Fruit fly (Drosophila melanogaster) whole organism, embryonic: ENCODE measurements around the gene CG10286.

Experiments
- CG10654 ChIP-seq: fragments of 200-800 bp; sonication (Bioruptor generic); optimal IDR thresholded peaks from 2 replicates; lab custom pipeline; 2016; ENCODE audit warnings: missing biosample characterization, missing genetic modification characterization
- CG10979 ChIP-seq: fragments of 200-800 bp; sonication (Bioruptor generic); optimal IDR thresholded peaks from 2 replicates; lab custom pipeline; 2018; ENCODE audit warnings: missing biosample characterization, mild to moderate bottlenecking, missing genetic modification characterization, moderate library complexity
- CG11456 ChIP-seq: fragments of 200-800 bp; sonication (Bioruptor generic); IDR thresholded peaks from 3 replicates; pipeline ENCODE4 v1.3.6; 2022; ENCODE audit warnings: missing biosample characterization, missing genetic modification characterization
- CG14441 ChIP-seq: fragments of 200-800 bp; sonication (Bioruptor generic); IDR thresholded peaks from 2 replicates; pipeline ENCODE4 v1.3.6; 2022; ENCODE audit warnings: missing biosample characterization, missing genetic modification characterization
- CG14860 ChIP-seq: fragments of 200-800 bp; sonication (Bioruptor generic); IDR thresholded peaks from 3 replicates; pipeline ENCODE4 v1.3.6; 2022; ENCODE audit warnings: missing biosample characterization, missing genetic modification characterization; ENCODE audit not compliant: partially characterized antibody
- CG15011 ChIP-seq: fragments of 200-800 bp; sonication (Bioruptor generic); optimal IDR thresholded peaks from 3 replicates; lab custom pipeline; 2018; ENCODE audit warnings: missing biosample characterization, mild to moderate bottlenecking, missing genetic modification characterization
- CG1529 ChIP-seq: fragments of 200-800 bp; sonication (Bioruptor generic); optimal IDR thresholded peaks from 3 replicates; lab custom pipeline; 2018; ENCODE audit warnings: missing biosample characterization, missing genetic modification characterization
- CG15479 ChIP-seq: fragments of 200-800 bp; sonication (Bioruptor generic); optimal IDR thresholded peaks from 3 replicates; lab custom pipeline; 2019; ENCODE audit warnings: missing biosample characterization, mild to moderate bottlenecking, missing genetic modification characterization, moderate library complexity
- CG17385 ChIP-seq: fragments of 200-800 bp; sonication (Bioruptor generic); optimal IDR thresholded peaks from 3 replicates; lab custom pipeline; 2018; ENCODE audit warnings: missing biosample characterization, mild to moderate bottlenecking, missing genetic modification characterization
- CG18764 ChIP-seq: fragments of 200-800 bp; sonication (Bioruptor generic); optimal IDR thresholded peaks from 3 replicates; lab custom pipeline; 2016; ENCODE audit warnings: missing biosample characterization, missing genetic modification characterization
- CG2129 ChIP-seq: fragments of 200-800 bp; sonication (Bioruptor generic); IDR thresholded peaks from 2 replicates; pipeline ENCODE4 v1.3.6; 2022; ENCODE audit warnings: missing biosample characterization, missing genetic modification characterization; ENCODE audit not compliant: partially characterized antibody
- CG2199 ChIP-seq: fragments of 200-800 bp; sonication (Bioruptor generic); IDR thresholded peaks from 3 replicates; pipeline ENCODE4 v1.3.6; 2022; ENCODE audit warnings: missing biosample characterization, missing genetic modification characterization
- CG2678 ChIP-seq: fragments of 200-800 bp; sonication (Bioruptor generic); optimal IDR thresholded peaks from 3 replicates; lab custom pipeline; 2019; ENCODE audit warnings: missing biosample characterization, mild to moderate bottlenecking, missing genetic modification characterization, moderate library complexity
- CG30020 ChIP-seq: fragments of 200-800 bp; optimal IDR thresholded peaks from 2 replicates; lab custom pipeline; 2019; ENCODE audit warnings: missing biosample characterization, mild to moderate bottlenecking, missing genetic modification characterization, moderate library complexity
- CG31224 ChIP-seq: fragments of 200-800 bp; sonication (Bioruptor generic); IDR thresholded peaks from 2 replicates; pipeline ENCODE4 v1.3.6; 2022; ENCODE audit warnings: missing biosample characterization, missing genetic modification characterization
- CG3163 ChIP-seq: fragments of 200-800 bp; sonication (Bioruptor generic); optimal IDR thresholded peaks from 3 replicates; lab custom pipeline; 2016; ENCODE audit warnings: missing biosample characterization, missing genetic modification characterization
- CG3407 ChIP-seq: fragments of 200-800 bp; sonication (Bioruptor generic); optimal IDR thresholded peaks from 2 replicates; lab custom pipeline; 2018; ENCODE audit warnings: missing biosample characterization, mild to moderate bottlenecking, missing genetic modification characterization
- CG34376 ChIP-seq: fragments of 200-800 bp; sonication (Bioruptor generic); optimal IDR thresholded peaks from 2 replicates; lab custom pipeline; 2018; ENCODE audit warnings: missing biosample characterization, mild to moderate bottlenecking, missing genetic modification characterization
- CG43689 ChIP-seq: fragments of 200-800 bp; sonication (Bioruptor generic); IDR thresholded peaks from 2 replicates; pipeline ENCODE4 v1.3.6; 2022; ENCODE audit warnings: missing biosample characterization, missing genetic modification characterization
- CG4424 ChIP-seq: fragments of 200-800 bp; sonication (Bioruptor generic); optimal IDR thresholded peaks from 3 replicates; lab custom pipeline; 2016; ENCODE audit warnings: missing biosample characterization, missing genetic modification characterization
- CG4707 ChIP-seq: fragments of 200-800 bp; sonication (Bioruptor generic); optimal IDR thresholded peaks from 2 replicates; lab custom pipeline; 2018; ENCODE audit warnings: missing biosample characterization, mild to moderate bottlenecking, missing genetic modification characterization, moderate library complexity
- CG6654 ChIP-seq: fragments of 200-800 bp; sonication (Bioruptor generic); optimal IDR thresholded peaks from 2 replicates; lab custom pipeline; 2017; ENCODE audit warnings: missing biosample characterization, mild to moderate bottlenecking, missing genetic modification characterization
- CG7745 ChIP-seq: fragments of 200-800 bp; sonication (Bioruptor generic); optimal IDR thresholded peaks from 2 replicates; lab custom pipeline; 2018; ENCODE audit warnings: missing biosample characterization, mild to moderate bottlenecking, missing genetic modification characterization, moderate library complexity
- Dp ChIP-seq: fragments of 200-800 bp; sonication (Bioruptor generic); optimal IDR thresholded peaks from 2 replicates; lab custom pipeline; 2018; ENCODE audit warnings: missing biosample characterization, mild to moderate bottlenecking, missing genetic modification characterization, moderate library complexity
- H2.0 ChIP-seq: fragments of 200-800 bp; sonication (Bioruptor generic); IDR thresholded peaks from 2 replicates; pipeline ENCODE4 v1.3.6; 2022; ENCODE audit warnings: missing biosample characterization, missing genetic modification characterization
- HLH3B ChIP-seq: fragments of 200-800 bp; sonication (Bioruptor generic); IDR thresholded peaks from 2 replicates; pipeline ENCODE4 v1.3.6; 2022; ENCODE audit warnings: missing biosample characterization, missing genetic modification characterization
- Lhr ChIP-seq: fragments of 200-800 bp; sonication (Bioruptor generic); optimal IDR thresholded peaks from 3 replicates; lab custom pipeline; 2017; ENCODE audit warnings: mild to moderate bottlenecking, missing biosample characterization, missing genetic modification reagents, missing genetic modification characterization
- Max ChIP-seq: fragments of 200-800 bp; sonication (Bioruptor generic); optimal IDR thresholded peaks from 2 replicates; lab custom pipeline; 2016; ENCODE audit warnings: missing biosample characterization, mild to moderate bottlenecking, missing genetic modification characterization
- Ravus ChIP-seq: fragments of 200-800 bp; sonication (Bioruptor generic); IDR thresholded peaks from 2 replicates; pipeline ENCODE4 v1.3.6; 2022; ENCODE audit warnings: missing biosample characterization, missing genetic modification characterization
- Stat92E ChIP-seq, 3 experiments: fragments of >200 bp in 2 of 3; fragments of 200-800 bp in 1 of 3; sonication (Bioruptor generic) in 1 of 3; optimal IDR thresholded peaks; 2 replicates each; lab custom pipeline; 2017 to 2019; ENCODE audit warnings: missing biosample characterization in 3 of 3, missing genetic modification characterization in 3 of 3, mild to moderate bottlenecking in 1 of 3, moderate library complexity in 1 of 3
- aop ChIP-seq: fragments of 200-800 bp; sonication (Bioruptor generic); IDR thresholded peaks from 2 replicates; pipeline ENCODE4 v1.3.6; 2022; ENCODE audit warnings: missing biosample characterization, missing genetic modification characterization
- ara ChIP-seq: fragments of 200-800 bp; sonication (Bioruptor generic); IDR thresholded peaks from 2 replicates; pipeline ENCODE4 v1.3.6; 2022; ENCODE audit warnings: missing biosample characterization, missing genetic modification characterization
- bigmax ChIP-seq: fragments of 200-800 bp; sonication (Bioruptor generic); optimal IDR thresholded peaks from 2 replicates; lab custom pipeline; 2018; ENCODE audit warnings: missing biosample characterization, mild to moderate bottlenecking, missing genetic modification characterization
- bsh ChIP-seq, 2 experiments: fragments of 200-800 bp; sonication (Bioruptor generic); optimal IDR thresholded peaks; 2 replicates each; lab custom pipeline; 2017 to 2018; ENCODE audit warnings: mild to moderate bottlenecking in 2 of 2, missing biosample characterization in 2 of 2, missing genetic modification characterization in 2 of 2, moderate library complexity in 1 of 2
- cg ChIP-seq: fragments of 200-800 bp; sonication (Bioruptor generic); optimal IDR thresholded peaks from 3 replicates; lab custom pipeline; 2019; ENCODE audit warnings: missing biosample characterization, mild to moderate bottlenecking, missing genetic modification characterization, moderate library complexity
- dan ChIP-seq: fragments of 200-800 bp; sonication (Bioruptor generic); IDR thresholded peaks from 2 replicates; pipeline ENCODE4 v1.3.6; 2022; ENCODE audit warnings: missing biosample characterization, missing genetic modification characterization
- ind ChIP-seq: fragments of 200-800 bp; sonication (Bioruptor generic); optimal IDR thresholded peaks from 3 replicates; lab custom pipeline; 2016; ENCODE audit warnings: missing biosample characterization, missing genetic modification characterization
- lov ChIP-seq, 2 experiments: fragments of 200-800 bp in 1 of 2; fragments of >200 bp in 1 of 2; sonication (Bioruptor generic) in 1 of 2; IDR thresholded peaks in 1 of 2; optimal IDR thresholded peaks in 1 of 2; 2 replicates in 1 of 2; 3 replicates in 1 of 2; pipeline versions ENCODE4 v1.3.6 to Lab custom; 2017 to 2022; ENCODE audit warnings: missing biosample characterization in 1 of 2, missing genetic modification characterization in 1 of 2
- pan ChIP-seq, 4 experiments: fragments of >200 bp in 3 of 4; fragments of 200-800 bp in 1 of 4; sonication (Bioruptor generic) in 1 of 4; optimal IDR thresholded peaks in 3 of 4; IDR thresholded peaks in 1 of 4; 2 replicates each; pipeline versions ENCODE4 v1.3.6 to Lab custom; 2017 to 2022; ENCODE audit warnings: missing biosample characterization in 2 of 4, missing genetic modification characterization in 2 of 4, mixed read lengths in 1 of 4
- pita ChIP-seq: fragments of 200-800 bp; sonication (Bioruptor generic); optimal IDR thresholded peaks from 2 replicates; lab custom pipeline; 2017; ENCODE audit warnings: missing biosample characterization, mild to moderate bottlenecking, missing genetic modification characterization
- psq ChIP-seq: fragments of 200-800 bp; sonication (Bioruptor generic); optimal IDR thresholded peaks from 2 replicates; lab custom pipeline; 2017; ENCODE audit warnings: missing biosample characterization, missing genetic modification characterization
- ro ChIP-seq: fragments of 200-800 bp; sonication (Bioruptor generic); IDR thresholded peaks from 2 replicates; pipeline ENCODE4 v1.3.6; 2022; ENCODE audit warnings: missing biosample characterization, missing genetic modification characterization
- sd ChIP-seq: fragments of 200-800 bp; sonication (Bioruptor generic); optimal IDR thresholded peaks from 3 replicates; lab custom pipeline; 2018; ENCODE audit warnings: missing biosample characterization, mild to moderate bottlenecking, missing genetic modification characterization, moderate library complexity
- so ChIP-seq: fragments of 200-800 bp; sonication (Bioruptor generic); IDR thresholded peaks from 3 replicates; pipeline ENCODE4 v1.3.6; 2022; ENCODE audit warnings: missing biosample characterization, missing genetic modification characterization
- tgo ChIP-seq: fragments of 200-800 bp; sonication (Bioruptor generic); IDR thresholded peaks from 3 replicates; pipeline ENCODE4 v1.3.6; 2022; ENCODE audit warnings: missing biosample characterization, missing genetic modification characterization
- tin ChIP-seq: fragments of 200-800 bp; sonication (Bioruptor generic); optimal IDR thresholded peaks from 3 replicates; lab custom pipeline; 2016; ENCODE audit warnings: missing biosample characterization, missing genetic modification characterization
- tll ChIP-seq, 2 experiments: fragments of 200-800 bp in 1 of 2; fragments of >200 bp in 1 of 2; sonication (Bioruptor generic) in 1 of 2; optimal IDR thresholded peaks; 2 replicates each; lab custom pipeline; 2017 to 2019; ENCODE audit warnings: missing biosample characterization in 2 of 2, missing genetic modification characterization in 2 of 2, mild to moderate bottlenecking in 1 of 2, moderate library complexity in 1 of 2
- trem ChIP-seq: fragments of 200-800 bp; optimal IDR thresholded peaks from 3 replicates; lab custom pipeline; 2019; ENCODE audit warnings: missing biosample characterization, mild to moderate bottlenecking, missing genetic modification characterization, moderate library complexity
- twi ChIP-seq: fragments of 200-800 bp; optimal IDR thresholded peaks from 2 replicates; lab custom pipeline; 2019; ENCODE audit warnings: missing biosample characterization, mild to moderate bottlenecking, missing genetic modification characterization, moderate library complexity
- zf30C ChIP-seq: fragments of 200-800 bp; sonication (Bioruptor generic); optimal IDR thresholded peaks from 3 replicates; lab custom pipeline; 2018; ENCODE audit warnings: missing biosample characterization, mild to moderate bottlenecking, missing genetic modification characterization

Gene CG10286

DNA sequence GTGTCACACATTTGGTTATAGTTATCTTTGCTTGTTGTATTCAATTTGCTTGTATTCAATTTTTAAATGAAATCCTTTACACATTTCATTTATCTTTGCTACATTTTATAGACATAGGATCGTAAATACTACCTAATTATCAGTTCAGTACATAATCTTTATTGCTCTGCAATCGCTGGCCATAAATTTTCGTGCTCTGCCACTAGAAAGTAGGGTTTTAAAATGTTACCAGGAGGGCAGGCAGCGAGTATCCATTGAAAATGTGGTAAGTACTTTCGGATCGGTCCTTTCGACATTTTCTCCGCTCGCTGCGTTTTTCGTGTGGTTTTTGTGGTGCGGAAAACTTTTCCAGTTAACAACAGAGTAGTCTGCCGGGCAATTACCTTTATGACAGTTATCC, 30.5 kb downstream of the CG10286 start:
- no peak for TF ChIP-seq CG6654 (GFP tag; lab: Kevin White, UChicago)
- TF ChIP-seq so (GFP tag; lab: Robert Waterston, UW) = no peak
- TF ChIP-seq psq (GFP tag; lab: Kevin White, UChicago) = no peak
- peak; percentile 53 for TF ChIP-seq CG15479
- TF ChIP-seq zf30C (GFP tag; lab: Kevin White, UChicago) = no peak
- TF ChIP-seq CG11456 = no peak
- peak; percentile 78; the same call in 1 of the 3 replicates for TF ChIP-seq CG2199 (GFP tag; lab: Robert Waterston, UW)
- TF ChIP-seq Max = no peak
- no peak for TF ChIP-seq pita
- no peak for TF ChIP-seq dan (GFP tag; lab: Robert Waterston, UW)
- TF ChIP-seq bigmax (GFP tag; lab: Kevin White, UChicago) = no peak
- TF ChIP-seq CG7745 (tag; lab: Kevin White, UChicago) = no peak
- no peak for TF ChIP-seq CG43689 (GFP tag; lab: Robert Waterston, UW)
- TF ChIP-seq twi (tag; lab: Kevin White, UChicago) = no peak
- no peak for TF ChIP-seq aop
- TF ChIP-seq CG10979 (tag; lab: Kevin White, UChicago) = no peak
- TF ChIP-seq tll (GFP tag; optimal IDR thresholded peaks at IDR 0.05; lab: Kevin White, UChicago) = no peak
- no peak for TF ChIP-seq ind
- TF ChIP-seq CG34376 (GFP tag; lab: Kevin White, UChicago) = peak; percentile 28
- TF ChIP-seq CG1529 = no peak
- TF ChIP-seq CG17385 = no peak
- no peak for TF ChIP-seq Lhr (GFP tag; lab: Kevin White, UChicago)
- TF ChIP-seq CG4424 (GFP tag; lab: Kevin White, UChicago) = no peak
- no peak for TF ChIP-seq CG2129
- TF ChIP-seq Ravus (GFP tag; lab: Robert Waterston, UW) = no peak
- no peak for TF ChIP-seq CG10654 (GFP tag; lab: Kevin White, UChicago)
- TF ChIP-seq sd (tag; lab: Kevin White, UChicago) = peak; percentile 46
- no peak for TF ChIP-seq cg (GFP tag; lab: Kevin White, UChicago)
- no peak for TF ChIP-seq tgo (GFP tag; lab: Robert Waterston, UW)
- TF ChIP-seq CG14860 (GFP tag; lab: Robert Waterston, UW) = no peak
- no peak for TF ChIP-seq CG3163 (GFP tag; lab: Kevin White, UChicago)
- peak; percentile 18 for TF ChIP-seq CG15011 (GFP tag; lab: Kevin White, UChicago)
- TF ChIP-seq CG18764 = no peak
- TF ChIP-seq ro (GFP tag; lab: Robert Waterston, UW) = no peak
- TF ChIP-seq CG4707 (GFP tag; lab: Kevin White, UChicago) = peak; percentile 17
- TF ChIP-seq CG3407 (GFP tag; lab: Kevin White, UChicago) = no peak
- no peak for TF ChIP-seq HLH3B (GFP tag; lab: Robert Waterston, UW)
- peak; percentile 14 for TF ChIP-seq CG2678 (tag; lab: Kevin White, UChicago)
- no peak for TF ChIP-seq pan (optimal IDR thresholded peaks at IDR 0.05; lab: Kevin White, UChicago)
- no peak for TF ChIP-seq pan (GFP tag; optimal IDR thresholded peaks at IDR 0.05 in 1 of 2, IDR thresholded peaks at IDR 0.05 in 1 of 2)
- TF ChIP-seq CG31224 (GFP tag; lab: Robert Waterston, UW) = peak; percentile 52; the same call in 1 of the 2 replicates
- TF ChIP-seq ara = no peak
- no peak for TF ChIP-seq tin
- TF ChIP-seq lov (optimal IDR thresholded peaks at IDR 0.05; lab: Kevin White, UChicago) = no peak
- no peak for TF ChIP-seq lov (GFP tag; IDR thresholded peaks at IDR 0.05; lab: Robert Waterston, UW)
- no peak for TF ChIP-seq bsh (GFP tag; optimal IDR thresholded peaks at IDR 0.05; lab: Kevin White, UChicago)
- no peak for TF ChIP-seq H2.0
- TF ChIP-seq CG14441 = no peak
- no peak for TF ChIP-seq Stat92E (GFP tag; optimal IDR thresholded peaks at IDR 0.05; lab: Kevin White, UChicago)
- no peak for TF ChIP-seq Dp (GFP tag; lab: Kevin White, UChicago)
- no peak for TF ChIP-seq CG30020
- TF ChIP-seq trem (tag; lab: Kevin White, UChicago) = no peak
